Worm (Caenorhabditis elegans) whole organism, mixed stage, embryonic: Measurements from ENCODE around the gene Y32F6A.5.

Source experiments
- bed-3 ChIP-seq: fragments of 200-800 bp; sonication (Bioruptor generic); optimal IDR thresholded peaks from 3 replicates; lab custom pipeline; 2018; ENCODE audit warnings: mild to moderate bottlenecking, missing genetic modification characterization, moderate library complexity, missing compliant biosample characterization
- ceh-39 ChIP-seq: fragments of 150-350 bp; optimal IDR thresholded peaks from 2 replicates; lab custom pipeline; 2014; ENCODE audit warnings: missing biosample characterization, missing genetic modification characterization
- ceh-83 ChIP-seq: fragments of 200-800 bp; sonication (Bioruptor generic); optimal IDR thresholded peaks from 2 replicates; lab custom pipeline; 2018; ENCODE audit warnings: mild to moderate bottlenecking, missing genetic modification characterization, missing compliant biosample characterization
- cnd-1 ChIP-seq: fragments of 200-800 bp; sonication (Bioruptor generic); optimal IDR thresholded peaks from 2 replicates; lab custom pipeline; 2018; ENCODE audit warnings: mild to moderate bottlenecking, missing genetic modification characterization, missing compliant biosample characterization
- elt-1 ChIP-seq: sonication (generic microtip); optimal IDR thresholded peaks from 2 replicates; lab custom pipeline; 2017; ENCODE audit warnings: missing genetic modification characterization, mild to moderate bottlenecking, missing compliant biosample characterization, antibody characterized with exemption, moderate library complexity, borderline replicate concordance; ENCODE audit not compliant: insufficient read depth
- lin-32 ChIP-seq: fragments of 200-800 bp; sonication (Bioruptor generic); optimal IDR thresholded peaks from 2 replicates; lab custom pipeline; 2018; ENCODE audit warnings: mild to moderate bottlenecking, missing genetic modification characterization, missing compliant biosample characterization
- lsy-2 ChIP-seq: fragments of 150-350 bp; optimal IDR thresholded peaks from 2 replicates; lab custom pipeline; 2014; ENCODE audit warnings: missing biosample characterization, missing genetic modification characterization
- mep-1 ChIP-seq: fragments of 150-350 bp; optimal IDR thresholded peaks from 2 replicates; lab custom pipeline; 2017; ENCODE audit warnings: missing biosample characterization, missing genetic modification reagents, missing genetic modification characterization, inconsistent platforms
- nhr-2 ChIP-seq: fragments of 150-350 bp; optimal IDR thresholded peaks from 2 replicates; lab custom pipeline; 2014; ENCODE audit warnings: missing biosample characterization, missing genetic modification characterization
- snpc-4 ChIP-seq: fragments of 150-350 bp; optimal IDR thresholded peaks from 2 replicates; lab custom pipeline; 2014; ENCODE audit warnings: missing biosample characterization, missing genetic modification characterization
- sptf-1 ChIP-seq: sonication (generic microtip); optimal IDR thresholded peaks from 2 replicates; lab custom pipeline; 2017; ENCODE audit warnings: mild to moderate bottlenecking, missing genetic modification characterization, moderate library complexity, missing compliant biosample characterization
- unc-120 ChIP-seq: sonication (generic microtip); optimal IDR thresholded peaks from 2 replicates; lab custom pipeline; 2017; ENCODE audit warnings: missing genetic modification characterization, missing compliant biosample characterization; ENCODE audit not compliant: poor library complexity, severe bottlenecking
- unc-39 ChIP-seq: fragments of 150-350 bp; optimal IDR thresholded peaks from 2 replicates; lab custom pipeline; 2014; ENCODE audit warnings: missing biosample characterization, missing genetic modification characterization
- unc-62 ChIP-seq: fragments of 150-350 bp; optimal IDR thresholded peaks from 2 replicates; lab custom pipeline; 2014; ENCODE audit warnings: missing biosample characterization, missing genetic modification reagents, missing genetic modification characterization

- TF ChIP-seq lsy-2 (tag; lab: Kevin White, UChicago) (no peak), unc-39 (no peak), elt-1 (tag; lab: Kevin White, UChicago) (no peak), sptf-1 (no peak), bed-3 (GFP tag; lab: Kevin White, UChicago) (no peak), ceh-39 (no peak), mep-1 (tag; lab: Kevin White, UChicago) (no peak), unc-120 (tag; lab: Kevin White, UChicago) (no peak), unc-62 (GFP tag; lab: Kevin White, UChicago) (no peak), nhr-2 (tag; lab: Kevin White, UChicago) (no peak), snpc-4 (no peak), lin-32 (no peak), cnd-1 (tag; lab: Kevin White, UChicago) (no peak), ceh-83 (GFP tag; lab: Kevin White, UChicago) (no peak)
Observed at ce11 chrV:10469845-10470244, 16.4 kb upstream of the Y32F6A.5 start.
